Fruit fly (Drosophila melanogaster) whole organism, pupa: ENCODE measurements around the gene CG12522.
A peak's percentile ranks its signal among the peaks of the same experiment; 100 is the strongest.

Experiments
- CG10348 ChIP-seq: fragments of 200-800 bp; sonication (Bioruptor generic); IDR thresholded peaks from 2 replicates; pipeline ENCODE4 v1.3.6; 2022; ENCODE audit warnings: missing biosample characterization, missing genetic modification characterization
- CG12605 ChIP-seq: fragments of 200-800 bp; sonication (Bioruptor generic); IDR thresholded peaks from 2 replicates; pipeline ENCODE4 v1.3.6; 2022; ENCODE audit warnings: missing biosample characterization, missing genetic modification characterization
- CG13204 ChIP-seq: fragments of 200-800 bp; sonication (Bioruptor generic); optimal IDR thresholded peaks from 2 replicates; lab custom pipeline; 2018; ENCODE audit warnings: missing biosample characterization, mild to moderate bottlenecking, missing genetic modification characterization, moderate library complexity
- CG14655 ChIP-seq: fragments of 200-800 bp; sonication (Bioruptor generic); optimal IDR thresholded peaks from 3 replicates; lab custom pipeline; 2017; ENCODE audit warnings: mild to moderate bottlenecking, missing biosample characterization, missing genetic modification reagents, missing genetic modification characterization
- CG15710 ChIP-seq: fragments of 200-800 bp; sonication (Bioruptor generic); optimal IDR thresholded peaks from 2 replicates; lab custom pipeline; 2018; ENCODE audit warnings: missing biosample characterization, mild to moderate bottlenecking, missing genetic modification characterization, moderate library complexity
- CG17806 ChIP-seq: fragments of 200-800 bp; sonication (Bioruptor generic); optimal IDR thresholded peaks from 2 replicates; lab custom pipeline; 2018; ENCODE audit warnings: missing biosample characterization, mild to moderate bottlenecking, missing genetic modification characterization, moderate library complexity
- CG32121 ChIP-seq: fragments of 200-800 bp; sonication (Bioruptor generic); IDR thresholded peaks from 2 replicates; pipeline ENCODE4 v1.3.6; 2022; ENCODE audit warnings: missing biosample characterization, missing genetic modification characterization
- CG34367 ChIP-seq: fragments of 200-800 bp; sonication (Bioruptor generic); optimal IDR thresholded peaks from 2 replicates; lab custom pipeline; 2018; ENCODE audit warnings: missing biosample characterization, mild to moderate bottlenecking, missing genetic modification characterization
- CG4496 ChIP-seq: fragments of 200-800 bp; sonication (Bioruptor generic); IDR thresholded peaks from 3 replicates; pipeline ENCODE4 v1.3.6; 2022; ENCODE audit warnings: missing biosample characterization, missing genetic modification characterization
- CG8159 ChIP-seq: fragments of 200-800 bp; sonication (Bioruptor generic); optimal IDR thresholded peaks from 3 replicates; lab custom pipeline; 2018; ENCODE audit warnings: missing biosample characterization, mild to moderate bottlenecking, missing genetic modification characterization, moderate library complexity
- CG8301 ChIP-seq: fragments of 200-800 bp; sonication (Bioruptor generic); optimal IDR thresholded peaks from 2 replicates; lab custom pipeline; 2018; ENCODE audit warnings: missing biosample characterization, mild to moderate bottlenecking, missing genetic modification characterization
- CG9948 ChIP-seq: fragments of 200-800 bp; sonication (Bioruptor generic); optimal IDR thresholded peaks from 2 replicates; lab custom pipeline; 2018; ENCODE audit warnings: missing biosample characterization, mild to moderate bottlenecking, missing genetic modification characterization, moderate library complexity
- D1 ChIP-seq: fragments of 200-800 bp; sonication (Bioruptor generic); optimal IDR thresholded peaks from 2 replicates; lab custom pipeline; 2018; ENCODE audit warnings: missing biosample characterization, mild to moderate bottlenecking, missing genetic modification characterization, moderate library complexity
- EcR ChIP-seq: fragments of 200-800 bp; sonication (Bioruptor generic); optimal IDR thresholded peaks from 3 replicates; lab custom pipeline; 2019; ENCODE audit warnings: missing biosample characterization, missing genetic modification characterization, mild to moderate bottlenecking, moderate library complexity, missing genetic modification reagents
- Ets98B ChIP-seq: fragments of 200-800 bp; sonication (Bioruptor generic); IDR thresholded peaks from 2 replicates; pipeline ENCODE4 v1.3.6; 2022; ENCODE audit warnings: missing biosample characterization, missing genetic modification characterization
- Pif1A ChIP-seq: fragments of 200-800 bp; sonication (Bioruptor generic); optimal IDR thresholded peaks from 3 replicates; lab custom pipeline; 2016; ENCODE audit warnings: missing biosample characterization, missing genetic modification characterization
- Pif1B ChIP-seq: fragments of 200-800 bp; sonication (Bioruptor generic); optimal IDR thresholded peaks from 3 replicates; lab custom pipeline; 2016; ENCODE audit warnings: missing biosample characterization, missing genetic modification characterization
- Snoo ChIP-seq: fragments of 200-800 bp; sonication (Bioruptor generic); optimal IDR thresholded peaks from 3 replicates; lab custom pipeline; 2017; ENCODE audit warnings: missing biosample characterization, mild to moderate bottlenecking, missing genetic modification characterization, inconsistent platforms
- fd96Ca ChIP-seq: fragments of 200-800 bp; sonication (Bioruptor generic); IDR thresholded peaks from 3 replicates; pipeline ENCODE4 v1.3.6; 2022; ENCODE audit warnings: missing biosample characterization, missing genetic modification characterization
- gl ChIP-seq: fragments of 200-800 bp; sonication (Bioruptor generic); optimal IDR thresholded peaks from 2 replicates; lab custom pipeline; 2018; ENCODE audit warnings: missing biosample characterization, mild to moderate bottlenecking, missing genetic modification characterization
- rn ChIP-seq: fragments of 200-800 bp; sonication (Bioruptor generic); IDR thresholded peaks from 2 replicates; pipeline ENCODE4 v1.3.6; 2022; ENCODE audit warnings: missing biosample characterization, missing genetic modification characterization

The CG12522 gene

dm6 chr3L:11118627-11119395 is 10.8 kb downstream of the CG12522 start:
- TF ChIP-seq Snoo (tag; lab: Kevin White, UChicago) (no peak), CG4496 (GFP tag; lab: Robert Waterston, UW) (peak; percentile 59; the same call in 2 of the 3 replicates), fd96Ca (GFP tag; lab: Robert Waterston, UW) (peak; percentile 69; the same call in 2 of the 3 replicates), EcR (GFP tag; lab: Kevin White, UChicago) (peak; percentile 29), Pif1B (GFP tag; lab: Kevin White, UChicago) (no peak), CG32121 (GFP tag; lab: Robert Waterston, UW) (peak; percentile 67), CG13204 (GFP tag; lab: Kevin White, UChicago) (peak; percentile 64), CG12605 (GFP tag; lab: Robert Waterston, UW) (peak; percentile 72), gl (peak; percentile 55), rn (no peak), CG10348 (no peak), D1 (tag; lab: Kevin White, UChicago) (no peak), CG9948 (no peak), CG14655 (GFP tag; lab: Kevin White, UChicago) (peak; percentile 2), CG8301 (tag; lab: Kevin White, UChicago) (no peak), CG15710 (tag; lab: Kevin White, UChicago) (no peak), Pif1A (GFP tag; lab: Kevin White, UChicago) (peak; percentile 42), CG17806 (tag; lab: Kevin White, UChicago) (no peak), Ets98B (peak; percentile 65), CG8159 (tag; lab: Kevin White, UChicago) (no peak), CG34367 (tag; lab: Kevin White, UChicago) (no peak)

- TF ChIP-seq EcR (GFP tag; lab: Kevin White, UChicago) (no peak), CG15710 (tag; lab: Kevin White, UChicago) (no peak), CG8159 (tag; lab: Kevin White, UChicago) (no peak), CG4496 (GFP tag; lab: Robert Waterston, UW) (peak; percentile 60; the same call in 2 of the 3 replicates), fd96Ca (GFP tag; lab: Robert Waterston, UW) (peak; percentile 50; the same call in 2 of the 3 replicates), CG14655 (GFP tag; lab: Kevin White, UChicago) (no peak), rn (peak; percentile 46), gl (no peak), Ets98B (peak; percentile 29; the same call in 1 of the 2 replicates), CG13204 (GFP tag; lab: Kevin White, UChicago) (no peak), CG12605 (GFP tag; lab: Robert Waterston, UW) (no peak), CG8301 (tag; lab: Kevin White, UChicago) (no peak), D1 (tag; lab: Kevin White, UChicago) (no peak), Pif1A (GFP tag; lab: Kevin White, UChicago) (no peak), CG10348 (no peak), CG32121 (GFP tag; lab: Robert Waterston, UW) (no peak)
These were observed 11.4 kb downstream of the CG12522 start for dm6 chr3L:11119396-11119900.

DNA sequence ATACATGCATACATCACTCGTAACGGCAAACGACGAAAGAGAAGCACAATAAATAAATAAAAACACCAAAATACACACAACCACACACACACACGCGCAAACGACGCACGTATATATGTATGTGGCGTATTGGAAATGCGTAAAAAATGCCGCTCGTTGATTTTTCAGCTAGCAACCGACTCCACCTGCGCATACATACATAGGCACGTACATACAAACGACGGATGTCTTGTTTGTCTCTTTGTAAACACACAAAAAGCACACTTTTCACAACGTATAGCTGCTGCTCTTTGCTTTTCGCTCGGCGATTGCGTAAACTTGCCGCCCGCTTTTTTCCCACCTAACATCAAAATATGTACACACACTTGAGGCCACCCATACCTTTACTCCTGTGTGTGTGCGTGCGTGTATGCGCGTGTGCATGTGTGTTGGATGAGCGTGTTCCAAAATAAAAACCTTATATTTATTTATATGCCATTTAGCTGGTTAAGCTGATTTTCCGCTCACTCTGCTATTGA is 11.9 kb downstream of the CG12522 start:
- TF ChIP-seq CG17806 (tag; lab: Kevin White, UChicago) = no peak
- no peak for TF ChIP-seq CG10348
- TF ChIP-seq CG15710 (tag; lab: Kevin White, UChicago) = no peak
- TF ChIP-seq CG13204 (GFP tag; lab: Kevin White, UChicago) = no peak
- TF ChIP-seq CG8159 (tag; lab: Kevin White, UChicago) = no peak
- TF ChIP-seq CG8301 (tag; lab: Kevin White, UChicago) = no peak
- no peak for TF ChIP-seq CG34367 (tag; lab: Kevin White, UChicago)
- TF ChIP-seq CG9948 = no peak
- no peak for TF ChIP-seq Pif1B (GFP tag; lab: Kevin White, UChicago)
- no peak for TF ChIP-seq fd96Ca (GFP tag; lab: Robert Waterston, UW)
- no peak for TF ChIP-seq gl
- no peak for TF ChIP-seq CG4496 (GFP tag; lab: Robert Waterston, UW)
- TF ChIP-seq CG12605 (GFP tag; lab: Robert Waterston, UW) = no peak
- TF ChIP-seq rn = no peak
- no peak for TF ChIP-seq CG14655 (GFP tag; lab: Kevin White, UChicago)
- TF ChIP-seq Snoo (tag; lab: Kevin White, UChicago) = no peak
- TF ChIP-seq, all 21 proteins: peak for 0

dm6 chr3L:11120419-11120958 is 12.5 kb downstream of the CG12522 start, which contains the start of the genes FoxK and mRpL2:
Gene FoxK, minus strand, starts transcription at chr3L:11120783.
Gene mRpL2, plus strand, starts transcription at chr3L:11120847.
- TF ChIP-seq Pif1B (GFP tag; lab: Kevin White, UChicago) (peak; percentile 92), CG32121 (GFP tag; lab: Robert Waterston, UW) (peak; percentile 63; the same call in 1 of the 2 replicates), CG10348 (no peak), CG8301 (tag; lab: Kevin White, UChicago) (peak; percentile 82), CG17806 (tag; lab: Kevin White, UChicago) (peak; percentile 74), CG34367 (tag; lab: Kevin White, UChicago) (peak; percentile 87), Pif1A (GFP tag; lab: Kevin White, UChicago) (peak; percentile 91), EcR (GFP tag; lab: Kevin White, UChicago) (peak; percentile 17), CG15710 (tag; lab: Kevin White, UChicago) (peak; percentile 84), CG12605 (GFP tag; lab: Robert Waterston, UW) (peak; percentile 90), rn (peak; percentile 39; the same call in 1 of the 2 replicates), Ets98B (peak; percentile 76), CG14655 (GFP tag; lab: Kevin White, UChicago) (peak; percentile 89), CG13204 (GFP tag; lab: Kevin White, UChicago) (peak; percentile 89), gl (peak; percentile 95), fd96Ca (GFP tag; lab: Robert Waterston, UW) (peak; percentile 69; the same call in 1 of the 3 replicates), CG8159 (tag; lab: Kevin White, UChicago) (peak; percentile 84), CG4496 (GFP tag; lab: Robert Waterston, UW) (peak; percentile 80), Snoo (tag; lab: Kevin White, UChicago) (peak; percentile 68), D1 (tag; lab: Kevin White, UChicago) (peak; percentile 43), CG9948 (peak; percentile 66)
